Fruit fly (Drosophila melanogaster) S2 (cell line): ENCODE data around the gene PMCA.

Experiments used
- CG8478 ChIP-seq: fragments of >200 bp; optimal IDR thresholded peaks from 2 replicates; lab custom pipeline; 2018
- CTCF ChIP-seq, 2 experiments: fragments of >200 bp; optimal IDR thresholded peaks; 2 replicates each; lab custom pipeline; 2018

PMCA gene

dm6 chr4:305697-306096, 53.0 kb downstream of the PMCA start:
- TF ChIP-seq CTCF (optimal IDR thresholded peaks at IDR 0.05; lab: Kevin White, UChicago) = no peak

dm6 chr4:292403-292802, 66.3 kb downstream of the PMCA start:
- TF ChIP-seq CG8478 (lab: Kevin White, UChicago) = no peak
- no peak for TF ChIP-seq CTCF (optimal IDR thresholded peaks at IDR 0.05; lab: Kevin White, UChicago)
